Fruit fly (Drosophila melanogaster) whole organism, embryonic: ENCODE measurements around the gene CG13912.

Experiments
- CG10147 ChIP-seq: fragments of 200-800 bp; sonication (Bioruptor generic); optimal IDR thresholded peaks from 2 replicates; lab custom pipeline; 2019; ENCODE audit warnings: missing biosample characterization, mild to moderate bottlenecking, missing genetic modification characterization, moderate library complexity
- CG10321 ChIP-seq: fragments of 200-800 bp; sonication (Bioruptor generic); IDR thresholded peaks from 2 replicates; pipeline ENCODE4 v1.3.6; 2022; ENCODE audit warnings: missing biosample characterization, missing genetic modification characterization
- CG11504 ChIP-seq: fragments of 200-800 bp; sonication (Bioruptor generic); optimal IDR thresholded peaks from 3 replicates; lab custom pipeline; 2019; ENCODE audit warnings: missing biosample characterization, mild to moderate bottlenecking, missing genetic modification characterization, moderate library complexity
- CG12659 ChIP-seq: fragments of 200-800 bp; sonication (Bioruptor generic); optimal IDR thresholded peaks from 3 replicates; lab custom pipeline; 2017; ENCODE audit warnings: mild to moderate bottlenecking, missing biosample characterization, missing genetic modification reagents, missing genetic modification characterization
- CG12942 ChIP-seq: fragments of 200-800 bp; sonication (Bioruptor generic); optimal IDR thresholded peaks from 3 replicates; lab custom pipeline; 2016; ENCODE audit warnings: missing biosample characterization, missing genetic modification characterization
- CG13123 ChIP-seq: fragments of 200-800 bp; sonication (Bioruptor generic); optimal IDR thresholded peaks from 2 replicates; lab custom pipeline; 2016; ENCODE audit warnings: missing biosample characterization, missing genetic modification characterization
- CG15601 ChIP-seq: fragments of 200-800 bp; sonication (Bioruptor generic); optimal IDR thresholded peaks from 3 replicates; lab custom pipeline; 2019; ENCODE audit warnings: missing biosample characterization, mild to moderate bottlenecking, missing genetic modification characterization, moderate library complexity
- CG1602 ChIP-seq: fragments of 200-800 bp; sonication (Bioruptor generic); optimal IDR thresholded peaks from 3 replicates; lab custom pipeline; 2016; ENCODE audit warnings: missing biosample characterization, missing genetic modification characterization
- CG17829 ChIP-seq: fragments of 200-800 bp; optimal IDR thresholded peaks from 2 replicates; lab custom pipeline; 2019; ENCODE audit warnings: missing biosample characterization, mild to moderate bottlenecking, missing genetic modification characterization, moderate library complexity
- CG17912 ChIP-seq: fragments of 200-800 bp; sonication (Bioruptor generic); optimal IDR thresholded peaks from 2 replicates; lab custom pipeline; 2018; ENCODE audit warnings: missing biosample characterization, mild to moderate bottlenecking, missing genetic modification characterization
- CG32772 ChIP-seq: fragments of 200-800 bp; sonication (Bioruptor generic); IDR thresholded peaks from 2 replicates; pipeline ENCODE4 v1.3.6; 2022; ENCODE audit warnings: missing biosample characterization, missing genetic modification characterization
- CG34376 ChIP-seq: fragments of 200-800 bp; sonication (Bioruptor generic); optimal IDR thresholded peaks from 2 replicates; lab custom pipeline; 2018; ENCODE audit warnings: missing biosample characterization, mild to moderate bottlenecking, missing genetic modification characterization
- CG4617 ChIP-seq: fragments of 200-800 bp; sonication (Bioruptor generic); optimal IDR thresholded peaks from 3 replicates; lab custom pipeline; 2016; ENCODE audit warnings: missing biosample characterization, missing genetic modification characterization, borderline replicate concordance
- CG6689 ChIP-seq: fragments of 200-800 bp; sonication (Bioruptor generic); IDR thresholded peaks from 2 replicates; pipeline ENCODE4 v1.3.6; 2022; ENCODE audit warnings: missing biosample characterization, missing genetic modification characterization
- CG8924 ChIP-seq: fragments of 200-800 bp; optimal IDR thresholded peaks from 3 replicates; lab custom pipeline; 2019; ENCODE audit warnings: missing biosample characterization, mild to moderate bottlenecking, missing genetic modification characterization, moderate library complexity
- CG9817 ChIP-seq: fragments of 200-800 bp; sonication (Bioruptor generic); optimal IDR thresholded peaks from 2 replicates; lab custom pipeline; 2018; ENCODE audit warnings: missing biosample characterization, mild to moderate bottlenecking, missing genetic modification characterization, moderate library complexity
- CTCF ChIP-seq: fragments of 200-800 bp; sonication (Bioruptor generic); optimal IDR thresholded peaks from 2 replicates; lab custom pipeline; 2017; ENCODE audit warnings: missing biosample characterization, mild to moderate bottlenecking, missing genetic modification characterization, moderate library complexity
- D ChIP-seq, 2 experiments: fragments of 200-800 bp in 1 of 2; fragments of >200 bp in 1 of 2; sonication (Bioruptor generic) in 1 of 2; optimal IDR thresholded peaks; 2 replicates in 1 of 2; 3 replicates in 1 of 2; lab custom pipeline; 2017; ENCODE audit warnings: mild to moderate bottlenecking in 1 of 2, missing biosample characterization in 1 of 2, missing genetic modification characterization in 1 of 2, missing genetic modification reagents in 1 of 2
- Doc2 ChIP-seq: fragments of 200-800 bp; sonication (Bioruptor generic); IDR thresholded peaks from 2 replicates; pipeline ENCODE4 v1.3.6; 2022; ENCODE audit warnings: missing biosample characterization, missing genetic modification characterization
- E2f1 ChIP-seq: fragments of 200-800 bp; sonication (Bioruptor generic); IDR thresholded peaks from 2 replicates; pipeline ENCODE4 v1.3.6; 2022; ENCODE audit warnings: missing biosample characterization, missing genetic modification characterization
- Ptx1 ChIP-seq: fragments of 200-800 bp; sonication (Bioruptor generic); IDR thresholded peaks from 2 replicates; pipeline ENCODE4 v1.3.6; 2022; ENCODE audit warnings: missing biosample characterization, missing genetic modification characterization
- Spps ChIP-seq: fragments of 200-800 bp; sonication (Bioruptor generic); optimal IDR thresholded peaks from 2 replicates; lab custom pipeline; 2018; ENCODE audit warnings: missing biosample characterization, mild to moderate bottlenecking, missing genetic modification characterization
- ac ChIP-seq: fragments of 200-800 bp; sonication (Bioruptor generic); optimal IDR thresholded peaks from 3 replicates; lab custom pipeline; 2017; ENCODE audit warnings: missing biosample characterization, mild to moderate bottlenecking, missing genetic modification characterization
- ara ChIP-seq: fragments of 200-800 bp; sonication (Bioruptor generic); IDR thresholded peaks from 2 replicates; pipeline ENCODE4 v1.3.6; 2022; ENCODE audit warnings: missing biosample characterization, missing genetic modification characterization
- az2 ChIP-seq: fragments of 200-800 bp; sonication (Bioruptor generic); optimal IDR thresholded peaks from 3 replicates; lab custom pipeline; 2016; ENCODE audit warnings: missing biosample characterization, missing genetic modification characterization
- bab2 ChIP-seq: fragments of 200-800 bp; sonication (Bioruptor generic); optimal IDR thresholded peaks from 2 replicates; lab custom pipeline; 2016; ENCODE audit warnings: missing biosample characterization, missing genetic modification characterization
- chif ChIP-seq, 2 experiments: fragments of 200-800 bp; sonication (Bioruptor generic); optimal IDR thresholded peaks; 3 replicates each; lab custom pipeline; 2016; ENCODE audit warnings: missing biosample characterization in 2 of 2, missing genetic modification characterization in 2 of 2
- crol ChIP-seq: fragments of 200-800 bp; sonication (Bioruptor generic); IDR thresholded peaks from 2 replicates; pipeline ENCODE4 v1.3.6; 2022; ENCODE audit warnings: missing biosample characterization, missing genetic modification characterization
- dmrt11E ChIP-seq: fragments of 200-800 bp; sonication (Bioruptor generic); optimal IDR thresholded peaks from 3 replicates; lab custom pipeline; 2018; ENCODE audit warnings: missing biosample characterization, mild to moderate bottlenecking, missing genetic modification characterization, moderate library complexity
- dpn ChIP-seq, 2 experiments: fragments of 200-800 bp; sonication (Bioruptor generic); optimal IDR thresholded peaks; 3 replicates each; lab custom pipeline; 2016; ENCODE audit warnings: missing biosample characterization in 2 of 2, missing genetic modification characterization in 2 of 2
- esg ChIP-seq: fragments of 200-800 bp; sonication (Bioruptor generic); conservative IDR thresholded peaks from 2 replicates; pipeline ENCODE4 v1.3.6; 2022; ENCODE audit warnings: missing biosample characterization, missing genetic modification characterization
- exex ChIP-seq: fragments of 200-800 bp; sonication (Bioruptor generic); optimal IDR thresholded peaks from 4 replicates; lab custom pipeline; 2018; ENCODE audit warnings: missing biosample characterization, mild to moderate bottlenecking, missing genetic modification characterization, moderate library complexity
- fd64A ChIP-seq: fragments of 200-800 bp; sonication (Bioruptor generic); optimal IDR thresholded peaks from 3 replicates; lab custom pipeline; 2018; ENCODE audit warnings: missing biosample characterization, mild to moderate bottlenecking, missing genetic modification characterization
- fd96Cb ChIP-seq: fragments of 200-800 bp; sonication (Bioruptor generic); optimal IDR thresholded peaks from 2 replicates; lab custom pipeline; 2018; ENCODE audit warnings: missing biosample characterization, mild to moderate bottlenecking, missing genetic modification characterization, moderate library complexity
- gsb-n ChIP-seq: fragments of 200-800 bp; sonication (Bioruptor generic); optimal IDR thresholded peaks from 3 replicates; lab custom pipeline; 2018; ENCODE audit warnings: missing biosample characterization, mild to moderate bottlenecking, missing genetic modification characterization
- kay ChIP-seq: fragments of 200-800 bp; sonication (Bioruptor generic); optimal IDR thresholded peaks from 2 replicates; lab custom pipeline; 2016; ENCODE audit warnings: missing biosample characterization, missing genetic modification characterization
- lola ChIP-seq, 3 experiments: fragments of >200 bp in 2 of 3; fragments of 200-800 bp in 1 of 3; sonication (Bioruptor generic) in 1 of 3; optimal IDR thresholded peaks; 2 replicates each; lab custom pipeline; 2017 to 2019; ENCODE audit warnings: missing biosample characterization in 3 of 3, missing genetic modification characterization in 3 of 3, mild to moderate bottlenecking in 1 of 3, moderate library complexity in 1 of 3
- luna ChIP-seq: fragments of 200-800 bp; sonication (Bioruptor generic); optimal IDR thresholded peaks from 2 replicates; lab custom pipeline; 2016; ENCODE audit warnings: missing biosample characterization, missing genetic modification characterization
- pros ChIP-seq: fragments of 200-800 bp; sonication (Bioruptor generic); optimal IDR thresholded peaks from 3 replicates; lab custom pipeline; 2019; ENCODE audit warnings: missing biosample characterization, mild to moderate bottlenecking, missing genetic modification characterization, moderate library complexity
- ranshi ChIP-seq: fragments of 200-800 bp; sonication (Bioruptor generic); IDR thresholded peaks from 2 replicates; pipeline ENCODE4 v1.3.6; 2022; ENCODE audit warnings: missing biosample characterization, missing genetic modification characterization
- row ChIP-seq: fragments of 200-800 bp; sonication (Bioruptor generic); IDR thresholded peaks from 3 replicates; pipeline ENCODE4 v1.3.6; 2022; ENCODE audit warnings: missing biosample characterization, missing genetic modification characterization
- shn ChIP-seq: fragments of 200-800 bp; sonication (Bioruptor generic); optimal IDR thresholded peaks from 3 replicates; lab custom pipeline; 2016; ENCODE audit warnings: missing biosample characterization, missing genetic modification characterization
- slou ChIP-seq: fragments of 200-800 bp; sonication (Bioruptor generic); optimal IDR thresholded peaks from 3 replicates; lab custom pipeline; 2016; ENCODE audit warnings: missing biosample characterization, missing genetic modification characterization
- trh ChIP-seq: fragments of 200-800 bp; sonication (Bioruptor generic); optimal IDR thresholded peaks from 2 replicates; lab custom pipeline; 2016; ENCODE audit warnings: missing biosample characterization, missing genetic modification characterization
- ttk ChIP-seq: fragments of 200-800 bp; sonication (Bioruptor generic); IDR thresholded peaks from 2 replicates; pipeline ENCODE4 v2.1.2; 2022; ENCODE audit warnings: missing biosample characterization, missing genetic modification characterization
- vvl ChIP-seq: fragments of 200-800 bp; sonication (Bioruptor generic); IDR thresholded peaks from 2 replicates; pipeline ENCODE4 v1.3.6; 2022; ENCODE audit warnings: missing biosample characterization, missing genetic modification characterization
- wdn ChIP-seq: fragments of 200-800 bp; sonication (Bioruptor generic); IDR thresholded peaks from 2 replicates; pipeline ENCODE4 v1.3.6; 2022; ENCODE audit warnings: missing biosample characterization, missing genetic modification characterization
- wor ChIP-seq: fragments of 200-800 bp; sonication (Bioruptor generic); IDR thresholded peaks from 2 replicates; pipeline ENCODE4 v1.3.6; 2022; ENCODE audit warnings: missing biosample characterization, missing genetic modification characterization
- zf30C ChIP-seq: fragments of 200-800 bp; sonication (Bioruptor generic); optimal IDR thresholded peaks from 3 replicates; lab custom pipeline; 2018; ENCODE audit warnings: missing biosample characterization, mild to moderate bottlenecking, missing genetic modification characterization

Gene CG13912

dm6 chr3L:1166945-1167913, 22.2 kb upstream of the CG13912 start (continued):
- TF ChIP-seq D (optimal IDR thresholded peaks at IDR 0.05; lab: Kevin White, UChicago), result no peak
- TF ChIP-seq D (GFP tag; optimal IDR thresholded peaks at IDR 0.05; lab: Kevin White, UChicago), result peak; percentile 37
- TF ChIP-seq luna (GFP tag; lab: Kevin White, UChicago), result no peak
- 0 out of 2 replicates have a peak, but pooled peaks have one; percentile 11 for TF ChIP-seq Ptx1 (GFP tag; lab: Robert Waterston, UW)
- TF ChIP-seq chif (GFP tag; optimal IDR thresholded peaks at IDR 0.05; lab: Kevin White, UChicago), result peak; percentile 36
- no peak for TF ChIP-seq trh
- peak; percentile 81 for TF ChIP-seq bab2 (GFP tag; lab: Kevin White, UChicago)
- TF ChIP-seq CG1602 (GFP tag; lab: Kevin White, UChicago), result peak; percentile 6
- no peak for TF ChIP-seq CG10321 (GFP tag; lab: Robert Waterston, UW)
- no peak for TF ChIP-seq CTCF (GFP tag; lab: Kevin White, UChicago)
- peak; percentile 33 for TF ChIP-seq CG6689 (GFP tag; lab: Robert Waterston, UW)
- TF ChIP-seq wor (GFP tag; lab: Robert Waterston, UW), result no peak
- peak; percentile 19; the same call in 1 of the 2 replicates for TF ChIP-seq ttk (GFP tag; lab: Robert Waterston, UW)
- TF ChIP-seq esg (GFP tag; lab: Robert Waterston, UW), result no peak
- no peak for TF ChIP-seq Doc2 (GFP tag; lab: Robert Waterston, UW)
- TF ChIP-seq CG17912 (GFP tag; lab: Kevin White, UChicago), result no peak
- TF ChIP-seq CG8924 (tag; lab: Kevin White, UChicago), result peak; percentile 62
- TF ChIP-seq az2 (GFP tag; lab: Kevin White, UChicago), result peak; percentile 42
- peak; percentile 62 for TF ChIP-seq row (GFP tag; lab: Robert Waterston, UW)
- TF ChIP-seq fd64A (GFP tag; lab: Kevin White, UChicago), result peak; percentile 42
- peak; percentile 49 for TF ChIP-seq fd96Cb (tag; lab: Kevin White, UChicago)
- no peak for TF ChIP-seq CG34376 (GFP tag; lab: Kevin White, UChicago)
- no peak for TF ChIP-seq kay
- TF ChIP-seq shn (GFP tag; lab: Kevin White, UChicago), result no peak
- no peak for TF ChIP-seq CG9817
- no peak for TF ChIP-seq CG10147 (GFP tag; lab: Kevin White, UChicago)
- no peak for TF ChIP-seq CG12942 (GFP tag; lab: Kevin White, UChicago)
- TF ChIP-seq ara (GFP tag; lab: Robert Waterston, UW), result peak; percentile 71
- TF ChIP-seq dmrt11E (tag; lab: Kevin White, UChicago), result peak; percentile 64
- no peak for TF ChIP-seq exex (tag; lab: Kevin White, UChicago)
- peak; percentile 62 for TF ChIP-seq CG32772
- TF ChIP-seq ranshi (GFP tag; lab: Robert Waterston, UW), result 0 out of 2 replicates have a peak, but pooled peaks have one; percentile 28
- no peak for TF ChIP-seq CG13123 (GFP tag; lab: Kevin White, UChicago)
- no peak for TF ChIP-seq CG12659 (GFP tag; lab: Kevin White, UChicago)
- TF ChIP-seq CG17829 (tag; lab: Kevin White, UChicago), result peak; percentile 87
- TF ChIP-seq lola (GFP tag; optimal IDR thresholded peaks at IDR 0.05; lab: Kevin White, UChicago), result peak in 1 of 3 experiments; percentile 39
- TF ChIP-seq vvl (GFP tag; lab: Robert Waterston, UW), result peak; percentile 42; the same call in 1 of the 2 replicates
- TF ChIP-seq zf30C (GFP tag; lab: Kevin White, UChicago), result peak; percentile 91
- peak; percentile 60 for TF ChIP-seq ac (GFP tag; lab: Kevin White, UChicago)
- TF ChIP-seq wdn (GFP tag; lab: Robert Waterston, UW), result no peak
- TF ChIP-seq slou (GFP tag; lab: Kevin White, UChicago), result no peak
- TF ChIP-seq CG11504 (tag; lab: Kevin White, UChicago), result peak; percentile 33
- peak; percentile 55 for TF ChIP-seq E2f1 (GFP tag; lab: Robert Waterston, UW)
- TF ChIP-seq dpn (GFP tag; optimal IDR thresholded peaks at IDR 0.05; lab: Kevin White, UChicago), result peak in 1 of 2 experiments; percentile 35
- TF ChIP-seq CG15601 (tag; lab: Kevin White, UChicago), result peak; percentile 48
- TF ChIP-seq gsb-n (tag; lab: Kevin White, UChicago), result peak; percentile 56
- TF ChIP-seq Spps (tag; lab: Kevin White, UChicago), result peak; percentile 17
- peak; percentile 84 for TF ChIP-seq crol (GFP tag; lab: Robert Waterston, UW)
- TF ChIP-seq CG4617 (GFP tag; lab: Kevin White, UChicago), result no peak
- peak; percentile 84 for TF ChIP-seq pros (GFP tag; lab: Kevin White, UChicago)
